Fruit fly (Drosophila melanogaster) whole organism, adult: ENCODE data around the gene Indy-2.

Source experiments
- CG11617 ChIP-seq: fragments of 200-800 bp; sonication (Bioruptor generic); optimal IDR thresholded peaks from 2 replicates; lab custom pipeline; 2017; ENCODE audit warnings: mild to moderate bottlenecking, missing biosample characterization, missing genetic modification reagents, missing genetic modification characterization
- CG12768 ChIP-seq: fragments of 200-800 bp; sonication (Bioruptor generic); optimal IDR thresholded peaks from 2 replicates; lab custom pipeline; 2017; ENCODE audit warnings: missing biosample characterization, missing genetic modification characterization, mild to moderate bottlenecking, moderate library complexity, missing genetic modification reagents
- CG14711 ChIP-seq: fragments of 200-800 bp; sonication (Bioruptor generic); optimal IDR thresholded peaks from 2 replicates; lab custom pipeline; 2018; ENCODE audit warnings: missing biosample characterization, mild to moderate bottlenecking, missing genetic modification characterization, moderate library complexity
- CG1620 ChIP-seq: fragments of 200-800 bp; sonication (Bioruptor generic); optimal IDR thresholded peaks from 2 replicates; lab custom pipeline; 2016; ENCODE audit warnings: missing biosample characterization, missing genetic modification characterization
- CG33017 ChIP-seq: fragments of 200-800 bp; sonication (Bioruptor generic); optimal IDR thresholded peaks from 2 replicates; lab custom pipeline; 2018; ENCODE audit warnings: missing biosample characterization, mild to moderate bottlenecking, missing genetic modification characterization, moderate library complexity
- CG5204 ChIP-seq: fragments of 200-800 bp; sonication (Bioruptor generic); optimal IDR thresholded peaks from 2 replicates; lab custom pipeline; 2016; ENCODE audit warnings: missing biosample characterization, missing genetic modification characterization
- CG7045 ChIP-seq: fragments of 200-800 bp; sonication (Bioruptor generic); optimal IDR thresholded peaks from 2 replicates; lab custom pipeline; 2017; ENCODE audit warnings: missing biosample characterization, mild to moderate bottlenecking, missing genetic modification characterization
- CG7101 ChIP-seq: fragments of 200-800 bp; sonication (Bioruptor generic); optimal IDR thresholded peaks from 2 replicates; lab custom pipeline; 2018; ENCODE audit warnings: missing biosample characterization, mild to moderate bottlenecking, missing genetic modification characterization, moderate library complexity
- Clk ChIP-seq: fragments of 200-800 bp; sonication (Bioruptor generic); optimal IDR thresholded peaks from 2 replicates; lab custom pipeline; 2017; ENCODE audit warnings: missing biosample characterization, missing genetic modification characterization
- Crg-1 ChIP-seq: fragments of 200-800 bp; sonication (Bioruptor generic); optimal IDR thresholded peaks from 2 replicates; lab custom pipeline; 2016; ENCODE audit warnings: missing biosample characterization, missing genetic modification characterization
- Hr96 ChIP-seq: fragments of 200-800 bp; sonication (Bioruptor generic); optimal IDR thresholded peaks from 2 replicates; lab custom pipeline; 2016; ENCODE audit warnings: missing biosample characterization, missing genetic modification characterization
- Mnt ChIP-seq: fragments of 200-800 bp; sonication (Bioruptor generic); optimal IDR thresholded peaks from 2 replicates; lab custom pipeline; 2016; ENCODE audit warnings: missing biosample characterization, mild to moderate bottlenecking, missing genetic modification characterization
- bab1 ChIP-seq: fragments of 200-800 bp; sonication (Bioruptor generic); optimal IDR thresholded peaks from 3 replicates; lab custom pipeline; 2019; ENCODE audit warnings: missing biosample characterization, mild to moderate bottlenecking, missing genetic modification characterization, moderate library complexity
- cic ChIP-seq: fragments of 200-800 bp; sonication (Bioruptor generic); optimal IDR thresholded peaks from 2 replicates; lab custom pipeline; 2017; ENCODE audit warnings: missing biosample characterization, mild to moderate bottlenecking, missing genetic modification characterization, moderate library complexity
- cnc ChIP-seq, 2 experiments: fragments of >200 bp; optimal IDR thresholded peaks; 2 replicates each; lab custom pipeline; 2017
- kay ChIP-seq: fragments of 200-800 bp; sonication (Bioruptor generic); peaks from one replicate; lab custom pipeline; 2016; ENCODE audit warnings: missing biosample characterization, missing genetic modification characterization, borderline replicate concordance
- ovo ChIP-seq: fragments of 200-800 bp; sonication (Bioruptor generic); optimal IDR thresholded peaks from 2 replicates; lab custom pipeline; 2016; ENCODE audit warnings: missing biosample characterization, missing genetic modification characterization
- pad ChIP-seq: fragments of 200-800 bp; sonication (Bioruptor generic); optimal IDR thresholded peaks from 3 replicates; lab custom pipeline; 2017; ENCODE audit warnings: missing biosample characterization, missing genetic modification characterization, mild to moderate bottlenecking, moderate library complexity, missing genetic modification reagents
- tj ChIP-seq: fragments of 200-800 bp; sonication (Bioruptor generic); optimal IDR thresholded peaks from 3 replicates; lab custom pipeline; 2017; ENCODE audit warnings: missing biosample characterization, mild to moderate bottlenecking, missing genetic modification characterization, moderate library complexity
- toe ChIP-seq: fragments of 200-800 bp; sonication (Bioruptor generic); optimal IDR thresholded peaks from 2 replicates; lab custom pipeline; 2016; ENCODE audit warnings: missing biosample characterization, missing genetic modification characterization

The Indy-2 gene

dm6 chr3R:20042457-20042856 is at the start of gene Indy-2, which contains the start of gene CG33934:
Gene Indy-2 (plus strand): TSS chr3R:20042757.
Gene CG33934 (plus strand): TSS chr3R:20042757.
- TF ChIP-seq Hr96 (GFP tag; lab: Kevin White, UChicago) (no peak), cic (GFP tag; lab: Kevin White, UChicago) (no peak), tj (GFP tag; lab: Kevin White, UChicago) (no peak), pad (no peak), bab1 (no peak), CG12768 (GFP tag; lab: Kevin White, UChicago) (no peak), CG7101 (tag; lab: Kevin White, UChicago) (no peak), CG1620 (GFP tag; lab: Kevin White, UChicago) (no peak)

DNA sequence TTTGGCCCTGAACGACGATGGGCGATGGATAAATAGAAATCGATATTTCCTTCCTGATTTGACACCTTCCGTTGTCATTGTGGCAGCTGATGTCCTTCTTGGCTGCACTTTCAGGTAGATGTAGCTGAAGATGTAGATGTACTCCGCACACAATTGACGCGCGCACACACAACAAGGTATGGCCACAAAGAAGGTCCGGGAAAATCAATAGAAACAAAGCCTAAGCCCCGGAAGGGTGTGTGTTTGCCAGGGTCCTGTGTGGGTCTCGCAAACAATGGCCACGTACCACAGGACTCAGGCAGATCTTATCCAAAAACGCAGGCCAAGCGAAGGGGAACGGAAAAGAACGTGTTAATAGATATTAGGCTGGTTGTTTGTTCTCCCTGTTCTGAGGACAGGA is 47.1 kb upstream of the Indy-2 start:
- TF ChIP-seq kay (GFP tag; lab: Kevin White, UChicago) = no peak
- TF ChIP-seq Mnt (GFP tag; lab: Kevin White, UChicago) = no peak
- no peak for TF ChIP-seq CG1620 (GFP tag; lab: Kevin White, UChicago)
- no peak for TF ChIP-seq cic (GFP tag; lab: Kevin White, UChicago)
- TF ChIP-seq CG7101 (tag; lab: Kevin White, UChicago) = no peak
- no peak for TF ChIP-seq CG12768 (GFP tag; lab: Kevin White, UChicago)
- no peak for TF ChIP-seq CG5204
- TF ChIP-seq CG33017 = no peak
- no peak for TF ChIP-seq Clk (GFP tag; lab: Kevin White, UChicago)
- TF ChIP-seq cnc (optimal IDR thresholded peaks at IDR 0.05; lab: Kevin White, UChicago) = no peak
- TF ChIP-seq pad = no peak
- no peak for TF ChIP-seq CG7045 (GFP tag; lab: Kevin White, UChicago)
- TF ChIP-seq CG11617 = no peak
- no peak for TF ChIP-seq bab1

DNA sequence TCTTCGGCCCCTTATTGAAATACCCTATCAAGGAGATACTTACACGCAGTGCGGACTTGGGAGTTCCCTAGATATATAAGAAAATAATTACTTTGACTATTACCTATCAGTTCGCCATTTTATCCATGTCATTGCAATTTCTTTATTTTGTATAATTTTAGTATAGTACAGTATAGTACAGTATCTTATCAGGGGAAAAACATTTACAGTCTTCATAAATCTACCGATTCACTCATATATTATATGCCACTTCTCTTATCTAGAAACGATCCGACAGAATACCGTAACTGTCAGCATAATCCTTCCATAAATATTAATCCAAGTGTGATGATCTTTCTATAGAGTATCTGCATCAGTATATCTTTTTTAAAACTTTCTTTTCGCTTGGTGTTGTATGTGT is 46.1 kb upstream of the Indy-2 start:
- TF ChIP-seq CG7045 (GFP tag; lab: Kevin White, UChicago) (no peak), CG7101 (tag; lab: Kevin White, UChicago) (no peak), tj (GFP tag; lab: Kevin White, UChicago) (no peak), ovo (GFP tag; lab: Kevin White, UChicago) (no peak), CG14711 (no peak), cic (GFP tag; lab: Kevin White, UChicago) (no peak), bab1 (no peak), toe (GFP tag; lab: Kevin White, UChicago) (no peak), Mnt (GFP tag; lab: Kevin White, UChicago) (no peak)

dm6 chr3R:19997526-19998070 is 45.0 kb upstream of the Indy-2 start:
- TF ChIP-seq Clk (GFP tag; lab: Kevin White, UChicago) (no peak), CG5204 (no peak), tj (GFP tag; lab: Kevin White, UChicago) (no peak)

DNA sequence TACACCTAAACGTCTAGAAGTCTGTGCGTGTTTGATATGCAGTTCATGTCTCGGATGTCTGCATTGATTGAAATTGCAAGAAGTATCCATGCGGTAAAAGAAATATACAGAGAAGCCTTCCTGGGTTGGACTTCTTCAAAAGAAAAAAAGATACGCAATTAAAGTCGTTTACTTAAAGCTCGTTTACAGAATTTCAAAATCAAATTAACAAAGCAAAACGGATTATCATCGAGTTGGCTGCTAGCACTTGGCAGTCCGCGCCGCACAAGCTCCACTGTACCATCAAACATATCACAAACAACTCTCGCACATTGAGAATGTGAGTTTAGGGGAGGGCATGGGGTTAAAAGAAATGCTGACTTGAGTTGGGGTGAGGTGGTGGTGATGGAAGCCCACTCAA is 44.1 kb upstream of the Indy-2 start:
- TF ChIP-seq CG11617 = no peak
- no peak for TF ChIP-seq toe (GFP tag; lab: Kevin White, UChicago)
- no peak for TF ChIP-seq CG33017
- no peak for TF ChIP-seq Clk (GFP tag; lab: Kevin White, UChicago)
- TF ChIP-seq kay (GFP tag; lab: Kevin White, UChicago) = no peak

DNA sequence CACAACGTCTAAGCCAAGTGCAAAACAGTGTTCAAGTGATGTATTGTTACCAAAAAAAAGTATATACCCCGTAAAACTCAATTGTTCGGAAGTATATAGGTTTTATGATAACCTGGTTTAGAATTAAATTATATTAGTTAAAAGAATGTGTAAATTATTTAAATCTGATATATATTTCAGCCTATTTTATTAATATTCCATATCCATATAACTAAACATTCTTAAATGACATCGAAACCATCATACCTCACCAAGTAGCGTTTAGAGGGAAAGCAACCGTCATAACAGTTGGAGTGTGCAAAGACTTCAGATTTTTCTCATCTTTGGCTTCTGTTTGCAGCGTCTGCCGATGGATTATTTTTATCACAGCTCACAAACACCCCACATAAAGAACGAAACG is 43.1 kb upstream of the Indy-2 start:
- no peak for TF ChIP-seq Crg-1 (GFP tag; lab: Kevin White, UChicago)
- TF ChIP-seq pad = no peak
- TF ChIP-seq Hr96 (GFP tag; lab: Kevin White, UChicago) = no peak
- no peak for TF ChIP-seq CG1620 (GFP tag; lab: Kevin White, UChicago)
- peak; percentile 55 for TF ChIP-seq CG33017
- TF ChIP-seq Clk (GFP tag; lab: Kevin White, UChicago) = no peak
- TF ChIP-seq tj (GFP tag; lab: Kevin White, UChicago) = no peak
- peak; percentile 72 for TF ChIP-seq CG14711
- TF ChIP-seq CG7101 (tag; lab: Kevin White, UChicago) = peak; percentile 69
- TF ChIP-seq CG12768 (GFP tag; lab: Kevin White, UChicago) = no peak
- no peak for TF ChIP-seq Mnt (GFP tag; lab: Kevin White, UChicago)
- no peak for TF ChIP-seq toe (GFP tag; lab: Kevin White, UChicago)
- no peak for TF ChIP-seq cnc (optimal IDR thresholded peaks at IDR 0.05; lab: Kevin White, UChicago)
- peak; percentile 62 for TF ChIP-seq bab1
- no peak for TF ChIP-seq CG5204
- no peak for TF ChIP-seq CG7045 (GFP tag; lab: Kevin White, UChicago)
- TF ChIP-seq cic (GFP tag; lab: Kevin White, UChicago) = no peak
- TF ChIP-seq CG11617 = no peak
- TF ChIP-seq ovo (GFP tag; lab: Kevin White, UChicago) = no peak
- no peak for TF ChIP-seq kay (GFP tag; lab: Kevin White, UChicago)

dm6 chr3R:20001595-20001997 is 41.0 kb upstream of the Indy-2 start:
- no peak for TF ChIP-seq Crg-1 (GFP tag; lab: Kevin White, UChicago)
- TF ChIP-seq CG14711 = no peak
- no peak for TF ChIP-seq Hr96 (GFP tag; lab: Kevin White, UChicago)
- TF ChIP-seq CG5204 = no peak
- no peak for TF ChIP-seq bab1
- TF ChIP-seq CG11617 = no peak
- no peak for TF ChIP-seq CG33017
- TF ChIP-seq CG1620 (GFP tag; lab: Kevin White, UChicago) = no peak
- TF ChIP-seq CG7101 (tag; lab: Kevin White, UChicago) = no peak
- no peak for TF ChIP-seq cic (GFP tag; lab: Kevin White, UChicago)
- no peak for TF ChIP-seq tj (GFP tag; lab: Kevin White, UChicago)
- TF ChIP-seq cnc (optimal IDR thresholded peaks at IDR 0.05; lab: Kevin White, UChicago) = no peak
- no peak for TF ChIP-seq ovo (GFP tag; lab: Kevin White, UChicago)
- TF ChIP-seq Clk (GFP tag; lab: Kevin White, UChicago) = no peak
- no peak for TF ChIP-seq CG7045 (GFP tag; lab: Kevin White, UChicago)
- TF ChIP-seq toe (GFP tag; lab: Kevin White, UChicago) = no peak
